Worm (Caenorhabditis elegans): ENCODE data around the gene uig-1.

Gene uig-1

ce11 chrV:13295859-13296258 is at the start of gene uig-1:
Gene uig-1 (minus strand): TSS chrV:13295978.
- TF ChIP-seq tbx-11 (GFP tag; IDR thresholded peaks at IDR 0.05), result no peak
- TF ChIP-seq B0310.2 (tag; optimal IDR thresholded peaks at IDR 0.05), result no peak
- no peak for TF ChIP-seq aly-1 (tag; optimal IDR thresholded peaks at IDR 0.05)
- no peak for TF ChIP-seq sea-1 (GFP tag; conservative IDR thresholded peaks at IDR 0.05)
- TF ChIP-seq ama-1 (optimal IDR thresholded peaks at IDR 0.05), result no peak
- TF ChIP-seq ceh-13 (GFP tag; optimal IDR thresholded peaks at IDR 0.05), result no peak
- TF ChIP-seq flt-1 (GFP tag; IDR thresholded peaks at IDR 0.05), result no peak
- TF ChIP-seq ceh-36 (tag; optimal IDR thresholded peaks at IDR 0.05), result no peak
- TF ChIP-seq tbx-37 (GFP tag; conservative IDR thresholded peaks at IDR 0.05), result no peak
- TF ChIP-seq F13C5.2 (tag; optimal IDR thresholded peaks at IDR 0.05), result no peak
- TF ChIP-seq hmg-4 (GFP tag; optimal IDR thresholded peaks at IDR 0.05), result no peak

- TF ChIP-seq aly-1 (tag; optimal IDR thresholded peaks at IDR 0.05) (no peak), tbx-11 (GFP tag; IDR thresholded peaks at IDR 0.05) (no peak), hmg-4 (GFP tag; optimal IDR thresholded peaks at IDR 0.05) (no peak), ets-7 (tag; optimal IDR thresholded peaks at IDR 0.05) (no peak)
These were observed 46.5 kb upstream of the uig-1 start for ce11 chrV:13342235-13342634.

ce11 chrV:13339633-13340290 is 44.0 kb upstream of the uig-1 start, which contains the start of the genes str-4 and lgc-48:
Gene str-4 (minus strand): TSS chrV:13339733.
Gene lgc-48 (plus strand): TSS chrV:13340240.
- TF ChIP-seq aly-1 (tag; optimal IDR thresholded peaks at IDR 0.05) (no peak), F13C5.2 (tag; optimal IDR thresholded peaks at IDR 0.05) (no peak), tbx-37 (GFP tag; conservative IDR thresholded peaks at IDR 0.05) (no peak)

- TF ChIP-seq tra-4 (tag; optimal IDR thresholded peaks at IDR 0.05), result no peak
- TF ChIP-seq ets-7 (tag; optimal IDR thresholded peaks at IDR 0.05), result no peak
- TF ChIP-seq hmbx-1 (tag; optimal IDR thresholded peaks at IDR 0.05), result no peak
- TF ChIP-seq flt-1 (GFP tag; IDR thresholded peaks at IDR 0.05), result no peak
- no peak for TF ChIP-seq B0310.2 (tag; optimal IDR thresholded peaks at IDR 0.05)
- no peak for TF ChIP-seq aly-1 (tag; optimal IDR thresholded peaks at IDR 0.05)
- TF ChIP-seq pes-1 (GFP tag; IDR thresholded peaks at IDR 0.05), result no peak
- no peak for TF ChIP-seq F13C5.2 (tag; optimal IDR thresholded peaks at IDR 0.05)
- TF ChIP-seq sea-1 (GFP tag; conservative IDR thresholded peaks at IDR 0.05), result no peak
- TF ChIP-seq tbx-37 (GFP tag; conservative IDR thresholded peaks at IDR 0.05), result no peak
- no peak for TF ChIP-seq ceh-36 (tag; optimal IDR thresholded peaks at IDR 0.05)
- TF ChIP-seq scrt-1 (GFP tag; IDR thresholded peaks at IDR 0.05), result no peak
- no peak for TF ChIP-seq ama-1 (optimal IDR thresholded peaks at IDR 0.05)
These were observed 42.3 kb upstream of the uig-1 start for ce11 chrV:13338037-13338436.

- TF ChIP-seq hmbx-1 (tag; optimal IDR thresholded peaks at IDR 0.05) (no peak), tra-4 (tag; optimal IDR thresholded peaks at IDR 0.05) (no peak), ceh-36 (tag; optimal IDR thresholded peaks at IDR 0.05) (no peak), flt-1 (GFP tag; IDR thresholded peaks at IDR 0.05) (no peak), B0310.2 (tag; optimal IDR thresholded peaks at IDR 0.05) (no peak), ets-7 (tag; optimal IDR thresholded peaks at IDR 0.05) (no peak), ama-1 (optimal IDR thresholded peaks at IDR 0.05) (no peak), F13C5.2 (tag; optimal IDR thresholded peaks at IDR 0.05) (no peak), hnd-1 (tag; optimal IDR thresholded peaks at IDR 0.05) (no peak), hmg-4 (GFP tag; optimal IDR thresholded peaks at IDR 0.05) (no peak), tbx-37 (GFP tag; conservative IDR thresholded peaks at IDR 0.05) (no peak), pes-1 (GFP tag; IDR thresholded peaks at IDR 0.05) (no peak), ceh-13 (GFP tag; optimal IDR thresholded peaks at IDR 0.05) (no peak)
These were observed 40.2 kb upstream of the uig-1 start, which contains the start of gene C50B6.9 for ce11 chrV:13335883-13336419. Gene C50B6.9 (plus strand): TSS chrV:13336369.

ce11 chrV:13334447-13334846 is 38.7 kb upstream of the uig-1 start:
- no peak for TF ChIP-seq pes-1 (GFP tag; IDR thresholded peaks at IDR 0.05)
- no peak for TF ChIP-seq hmg-4 (GFP tag; optimal IDR thresholded peaks at IDR 0.05)
- TF ChIP-seq sea-1 (GFP tag; conservative IDR thresholded peaks at IDR 0.05), result no peak
- no peak for TF ChIP-seq tbx-37 (GFP tag; conservative IDR thresholded peaks at IDR 0.05)
- TF ChIP-seq tra-4 (tag; optimal IDR thresholded peaks at IDR 0.05), result no peak
- TF ChIP-seq flt-1 (GFP tag; IDR thresholded peaks at IDR 0.05), result no peak
- no peak for TF ChIP-seq ceh-36 (tag; optimal IDR thresholded peaks at IDR 0.05)
- no peak for TF ChIP-seq ceh-13 (GFP tag; optimal IDR thresholded peaks at IDR 0.05)
- no peak for TF ChIP-seq B0310.2 (tag; optimal IDR thresholded peaks at IDR 0.05)

- TF ChIP-seq ceh-13 (GFP tag; optimal IDR thresholded peaks at IDR 0.05) (no peak), pes-1 (GFP tag; IDR thresholded peaks at IDR 0.05) (no peak), hmbx-1 (tag; optimal IDR thresholded peaks at IDR 0.05) (no peak), flt-1 (GFP tag; IDR thresholded peaks at IDR 0.05) (no peak), hmg-4 (GFP tag; optimal IDR thresholded peaks at IDR 0.05) (no peak), ceh-36 (tag; optimal IDR thresholded peaks at IDR 0.05) (no peak), B0310.2 (tag; optimal IDR thresholded peaks at IDR 0.05) (no peak), aly-1 (tag; optimal IDR thresholded peaks at IDR 0.05) (no peak), tra-4 (tag; optimal IDR thresholded peaks at IDR 0.05) (no peak), ama-1 (optimal IDR thresholded peaks at IDR 0.05) (no peak), tbx-11 (GFP tag; IDR thresholded peaks at IDR 0.05) (no peak), hnd-1 (tag; optimal IDR thresholded peaks at IDR 0.05) (no peak), tbx-37 (GFP tag; conservative IDR thresholded peaks at IDR 0.05) (no peak), sea-1 (GFP tag; conservative IDR thresholded peaks at IDR 0.05) (no peak)
These were observed 37.8 kb upstream of the uig-1 start, which contains the start of gene nhr-168 for ce11 chrV:13333386-13334180. Gene nhr-168 (minus strand): TSS chrV:13333871.

Data from whole organism, early embryonic.